Worm (Caenorhabditis elegans): ENCODE results near the gene F49F1.9.

DNA sequence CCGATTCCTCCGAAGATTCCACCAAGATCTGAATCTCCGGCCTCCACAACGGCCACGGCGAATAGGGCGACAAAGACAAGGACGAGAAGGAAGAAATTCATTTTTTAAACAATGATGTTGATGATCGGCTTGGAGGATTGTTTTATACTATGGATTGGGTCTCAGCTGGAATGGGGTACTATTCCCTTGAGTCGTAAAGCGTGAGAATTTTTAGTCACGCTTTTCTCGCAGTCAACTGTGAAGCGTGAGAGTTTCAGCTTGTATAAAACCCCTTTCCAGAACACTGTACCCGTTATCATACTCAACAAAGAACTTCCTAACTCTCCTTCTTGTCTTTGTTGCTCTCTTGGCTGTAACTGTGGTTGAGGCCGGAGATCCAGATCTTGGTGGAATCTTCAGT lies 22.8 kb downstream of the F49F1.9 start, which contains the start of gene F49F1.15:
- TF ChIP-seq blmp-1 (tag; optimal IDR thresholded peaks at IDR 0.05; ENCODE audit: insufficient read depth) (no peak), ceh-82 (tag; optimal IDR thresholded peaks at IDR 0.05) (no peak)
